Fruit fly (Drosophila melanogaster) Kc167 (cell line): ENCODE measurements around the gene eIF4G1.

Source experiments
- Myc ChIP-seq: fragments of >200 bp; optimal IDR thresholded peaks from 2 replicates; lab custom pipeline; 2017; ENCODE audit warnings: missing external identifiers
- Sin3A ChIP-seq: fragments of >200 bp; optimal IDR thresholded peaks from 2 replicates; lab custom pipeline; 2018; ENCODE audit warnings: missing external identifiers
- h ChIP-seq: fragments of >200 bp; optimal IDR thresholded peaks from 3 replicates; lab custom pipeline; 2018; ENCODE audit warnings: missing external identifiers
- insv ChIP-seq: fragments of >200 bp; optimal IDR thresholded peaks from 3 replicates; lab custom pipeline; 2018; ENCODE audit warnings: missing external identifiers
- psq ChIP-seq: fragments of >200 bp; optimal IDR thresholded peaks from 2 replicates; lab custom pipeline; 2017; ENCODE audit warnings: missing external identifiers
- ttk ChIP-seq: sonication (Bioruptor generic); optimal IDR thresholded peaks from 2 replicates; lab custom pipeline; 2017; ENCODE audit warnings: missing external identifiers

Gene eIF4G1

DNA sequence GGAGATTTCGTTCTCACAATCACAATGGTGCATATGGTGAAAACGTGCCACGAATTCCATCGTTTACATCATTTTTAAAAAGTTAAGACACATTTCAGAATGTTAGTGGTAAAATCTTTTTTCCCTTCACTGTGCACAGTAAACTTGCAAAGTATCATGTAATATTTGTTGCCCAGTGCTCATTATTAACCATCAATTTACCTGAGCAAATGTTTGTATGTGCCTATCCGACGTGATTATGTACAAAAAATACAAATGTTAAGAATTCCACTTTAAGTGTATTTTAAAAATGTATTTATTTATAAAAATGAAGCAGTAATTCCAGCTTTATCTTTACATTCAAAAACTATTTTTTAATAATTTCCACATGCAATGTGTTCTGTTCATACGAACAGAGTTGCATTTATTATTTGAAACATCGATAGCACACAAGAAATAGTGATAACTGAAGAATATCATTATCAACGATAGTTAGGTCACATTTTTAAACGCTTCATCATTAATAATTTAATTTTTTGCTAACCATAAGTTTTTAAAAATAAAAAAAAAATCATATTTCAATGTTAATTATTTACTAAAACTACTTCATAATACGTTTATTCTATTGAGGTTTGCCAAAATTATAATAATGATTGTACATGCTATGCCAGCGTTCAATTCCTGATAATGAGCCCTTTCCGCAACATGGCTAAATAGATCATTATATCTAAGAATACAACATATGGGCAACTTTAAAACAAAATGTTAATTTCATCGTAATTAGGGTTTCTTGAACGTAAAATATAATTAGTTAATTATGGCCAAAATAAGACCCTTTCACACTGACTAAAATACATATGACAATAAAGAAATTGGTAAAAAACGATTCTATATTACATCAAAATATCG lies at the start of gene eIF4G1:
eIF4G1 (minus strand) TSS at position 405 of the 888 bp plus-strand sequence.
- no peak for TF ChIP-seq h (lab: Kevin White, UChicago)
- no peak for TF ChIP-seq Myc (lab: Kevin White, UChicago)
- TF ChIP-seq insv = no peak
- no peak for TF ChIP-seq Sin3A (lab: Kevin White, UChicago)
- no peak for TF ChIP-seq ttk (lab: Kevin White, UChicago)
- no peak for TF ChIP-seq psq (lab: Kevin White, UChicago)

dm6 chr4:979634-980474 lies 49.3 kb upstream of the eIF4G1 start:
- TF ChIP-seq Sin3A (lab: Kevin White, UChicago) (no peak), insv (no peak), psq (lab: Kevin White, UChicago) (no peak), ttk (lab: Kevin White, UChicago) (no peak), Myc (lab: Kevin White, UChicago) (no peak), h (lab: Kevin White, UChicago) (no peak)

DNA sequence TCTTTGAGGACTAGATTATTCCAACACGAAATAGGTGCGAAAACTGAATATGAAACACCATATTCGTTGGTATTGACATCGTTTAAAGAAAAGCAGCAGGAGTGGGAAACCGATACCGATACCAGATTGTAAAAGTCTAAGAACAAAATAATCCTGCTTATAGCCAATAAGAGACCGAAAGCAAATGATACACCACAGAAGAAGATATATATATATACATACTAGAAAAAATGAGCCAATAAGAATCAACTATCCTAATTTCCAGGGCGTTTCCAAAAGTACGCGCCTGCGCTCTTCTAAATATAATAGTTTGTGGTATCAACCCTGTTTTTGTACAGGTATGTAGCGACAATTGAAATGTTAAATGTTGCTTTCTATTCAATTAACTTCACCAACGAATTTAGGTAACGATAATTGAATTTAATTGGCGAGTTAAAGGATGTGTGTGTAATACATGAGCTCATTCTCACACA lies 48.0 kb upstream of the eIF4G1 start, which contains the start of gene fuss:
fuss (minus strand) TSS at position 51 of the 473 bp plus-strand sequence.
- TF ChIP-seq insv = no peak
- TF ChIP-seq Sin3A (lab: Kevin White, UChicago) = no peak
- TF ChIP-seq ttk (lab: Kevin White, UChicago) = no peak
- no peak for TF ChIP-seq h (lab: Kevin White, UChicago)
- no peak for TF ChIP-seq Myc (lab: Kevin White, UChicago)
- no peak for TF ChIP-seq psq (lab: Kevin White, UChicago)

DNA sequence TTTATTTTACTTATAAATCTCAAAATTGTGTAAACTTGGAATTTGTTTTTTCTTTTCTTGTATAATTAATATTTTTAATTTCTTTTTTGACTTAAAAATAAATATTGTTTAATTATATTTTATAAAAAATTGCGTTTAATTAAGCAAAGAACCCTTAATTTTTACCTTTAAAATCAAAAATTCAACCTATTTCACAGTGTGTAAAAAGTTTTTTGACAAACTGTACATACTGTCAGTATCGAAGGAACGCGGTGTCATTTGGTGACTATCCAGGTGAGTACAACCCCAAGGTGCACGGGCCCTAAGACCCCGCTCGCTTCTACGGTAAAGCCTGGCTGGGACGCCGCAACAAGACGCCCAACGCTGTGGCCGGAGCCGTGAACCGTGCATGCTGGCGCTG lies 46.1 kb upstream of the eIF4G1 start:
- TF ChIP-seq ttk (lab: Kevin White, UChicago) = no peak
- no peak for TF ChIP-seq insv
- no peak for TF ChIP-seq h (lab: Kevin White, UChicago)
- TF ChIP-seq Myc (lab: Kevin White, UChicago) = no peak
- TF ChIP-seq psq (lab: Kevin White, UChicago) = no peak
- no peak for TF ChIP-seq Sin3A (lab: Kevin White, UChicago)

dm6 chr4:974632-975031 lies 44.1 kb upstream of the eIF4G1 start:
- no peak for TF ChIP-seq h (lab: Kevin White, UChicago)
- TF ChIP-seq Myc (lab: Kevin White, UChicago) = no peak
- TF ChIP-seq insv = no peak
- no peak for TF ChIP-seq Sin3A (lab: Kevin White, UChicago)
- TF ChIP-seq ttk (lab: Kevin White, UChicago) = no peak
- no peak for TF ChIP-seq psq (lab: Kevin White, UChicago)

DNA sequence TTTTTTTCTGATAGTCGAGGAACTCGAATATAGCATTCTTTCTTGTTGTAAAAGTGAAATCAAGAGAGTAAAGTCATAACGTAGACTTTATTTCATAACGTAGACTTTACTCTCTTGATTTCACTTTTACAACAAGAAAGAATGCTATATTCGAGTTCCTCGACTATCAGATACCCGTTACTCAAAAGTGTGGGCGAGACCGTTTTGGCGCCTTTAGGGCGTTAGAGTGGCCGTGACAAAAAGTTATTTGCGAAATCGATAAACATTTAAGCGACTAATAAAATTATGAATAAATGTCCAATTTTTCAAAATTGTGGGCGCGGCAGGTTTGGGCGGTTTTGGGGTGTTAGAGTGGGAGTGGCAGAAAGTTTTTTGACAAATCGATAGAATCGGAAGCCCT lies 40.6 kb upstream of the eIF4G1 start:
- no peak for TF ChIP-seq insv
- TF ChIP-seq h (lab: Kevin White, UChicago) = no peak

DNA sequence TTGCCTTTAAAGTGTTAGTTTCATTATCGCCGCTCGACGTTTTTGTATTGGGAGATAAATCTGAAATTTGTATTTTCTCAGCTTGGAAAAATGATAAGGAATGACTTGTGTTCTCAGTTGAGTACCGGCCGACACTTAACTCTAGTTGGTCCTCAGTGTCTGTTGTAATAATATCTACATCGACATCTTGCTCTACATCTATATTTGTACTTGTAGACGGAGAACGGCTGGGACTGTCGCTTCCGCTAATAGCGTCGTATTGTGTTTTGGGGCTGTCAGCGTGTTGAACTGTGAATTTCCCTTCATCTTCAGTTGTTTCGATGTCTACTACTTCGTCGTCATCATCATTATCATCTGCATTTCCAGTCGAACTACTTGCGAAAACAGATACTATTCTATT lies 33.2 kb upstream of the eIF4G1 start:
- no peak for TF ChIP-seq Sin3A (lab: Kevin White, UChicago)
- no peak for TF ChIP-seq insv
- TF ChIP-seq ttk (lab: Kevin White, UChicago) = no peak
- no peak for TF ChIP-seq psq (lab: Kevin White, UChicago)
- no peak for TF ChIP-seq h (lab: Kevin White, UChicago)
- no peak for TF ChIP-seq Myc (lab: Kevin White, UChicago)

DNA sequence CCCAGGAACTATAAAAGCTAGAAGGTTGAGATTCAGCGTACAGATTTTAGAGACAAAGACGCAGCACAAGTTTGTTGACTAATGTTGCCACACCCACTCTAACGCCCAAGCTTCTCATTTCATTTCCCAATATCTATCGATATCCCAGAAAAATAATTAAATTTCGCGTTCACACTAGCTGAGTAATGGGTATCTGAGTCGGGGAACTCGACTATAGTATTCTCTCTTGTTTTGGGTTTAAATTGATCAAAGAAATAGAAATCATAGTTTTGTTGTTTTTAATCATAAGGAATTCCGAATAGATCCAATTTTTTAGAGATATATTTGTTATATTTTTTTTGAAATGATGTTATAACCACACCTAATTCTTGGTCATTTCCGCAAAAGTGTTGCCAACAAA lies 32.7 kb upstream of the eIF4G1 start:
- TF ChIP-seq psq (lab: Kevin White, UChicago) (no peak), insv (no peak), Myc (lab: Kevin White, UChicago) (no peak)

- TF ChIP-seq ttk (lab: Kevin White, UChicago) (no peak), h (lab: Kevin White, UChicago) (no peak), Myc (lab: Kevin White, UChicago) (no peak)
Observed at dm6 chr4:961045-961576, 30.6 kb upstream of the eIF4G1 start.

DNA sequence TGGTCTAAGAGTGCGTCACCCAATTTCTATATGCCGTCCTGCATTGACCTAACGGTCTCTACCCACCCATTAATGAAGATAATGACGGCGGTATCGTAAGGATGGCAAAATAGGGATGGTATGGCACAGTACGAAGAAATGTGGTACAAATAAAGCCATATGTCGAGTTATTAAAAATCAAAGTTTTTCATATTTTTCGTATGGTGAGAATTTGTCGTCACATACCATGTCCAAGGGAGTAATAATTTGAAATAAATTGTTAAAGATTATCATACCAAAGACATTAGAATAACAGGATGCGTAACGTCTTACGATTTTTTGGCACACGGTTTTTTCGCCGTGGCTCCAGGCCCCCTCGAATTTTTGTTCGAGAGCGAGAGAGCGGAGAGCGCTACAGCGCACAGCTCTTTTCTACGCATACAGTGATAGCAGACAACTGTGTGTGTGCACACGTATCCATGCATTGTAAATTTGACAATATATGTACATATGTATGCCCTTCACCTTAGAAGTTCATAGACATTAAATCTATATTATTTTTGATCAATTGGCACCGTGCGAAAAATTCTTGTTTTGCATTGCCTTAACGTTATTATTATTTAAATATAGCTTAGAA lies 29.5 kb upstream of the eIF4G1 start:
- TF ChIP-seq Sin3A (lab: Kevin White, UChicago) = no peak
- no peak for TF ChIP-seq insv
- no peak for TF ChIP-seq Myc (lab: Kevin White, UChicago)
- TF ChIP-seq ttk (lab: Kevin White, UChicago) = no peak
- no peak for TF ChIP-seq psq (lab: Kevin White, UChicago)
- no peak for TF ChIP-seq h (lab: Kevin White, UChicago)
